Worm (Caenorhabditis elegans) whole organism, mixed stage, embryonic: ENCODE measurements around the gene ncl-1.
A peak's percentile ranks its signal among the peaks of the same experiment; 100 is the strongest.

Source experiments
- M03D4.4 ChIP-seq: sonication (generic microtip); optimal IDR thresholded peaks from 2 replicates; lab custom pipeline; 2017; ENCODE audit warnings: mild to moderate bottlenecking, missing genetic modification characterization, missing compliant biosample characterization
- bed-3 ChIP-seq: fragments of 200-800 bp; sonication (Bioruptor generic); optimal IDR thresholded peaks from 3 replicates; lab custom pipeline; 2018; ENCODE audit warnings: mild to moderate bottlenecking, missing genetic modification characterization, moderate library complexity, missing compliant biosample characterization
- blmp-1 ChIP-seq: fragments of 150-350 bp; optimal IDR thresholded peaks from 2 replicates; lab custom pipeline; 2014; ENCODE audit warnings: missing biosample characterization, missing genetic modification characterization
- ceh-39 ChIP-seq: fragments of 150-350 bp; optimal IDR thresholded peaks from 2 replicates; lab custom pipeline; 2014; ENCODE audit warnings: missing biosample characterization, missing genetic modification characterization
- ceh-43 ChIP-seq: fragments of 200-800 bp; sonication (Bioruptor generic); optimal IDR thresholded peaks from 2 replicates; lab custom pipeline; 2018; ENCODE audit warnings: mild to moderate bottlenecking, missing genetic modification characterization, moderate library complexity, missing compliant biosample characterization
- ceh-83 ChIP-seq: fragments of 200-800 bp; sonication (Bioruptor generic); optimal IDR thresholded peaks from 2 replicates; lab custom pipeline; 2018; ENCODE audit warnings: mild to moderate bottlenecking, missing genetic modification characterization, missing compliant biosample characterization
- ces-1 ChIP-seq: fragments of 150-350 bp; optimal IDR thresholded peaks from 2 replicates; lab custom pipeline; 2014; ENCODE audit warnings: missing biosample characterization, missing genetic modification reagents, missing genetic modification characterization
- cnd-1 ChIP-seq: fragments of 200-800 bp; sonication (Bioruptor generic); optimal IDR thresholded peaks from 2 replicates; lab custom pipeline; 2018; ENCODE audit warnings: mild to moderate bottlenecking, missing genetic modification characterization, missing compliant biosample characterization
- elt-1 ChIP-seq: sonication (generic microtip); optimal IDR thresholded peaks from 2 replicates; lab custom pipeline; 2017; ENCODE audit warnings: missing genetic modification characterization, mild to moderate bottlenecking, missing compliant biosample characterization, antibody characterized with exemption, moderate library complexity, borderline replicate concordance; ENCODE audit not compliant: insufficient read depth
- elt-3 ChIP-seq: fragments of 150-350 bp; optimal IDR thresholded peaks from 2 replicates; lab custom pipeline; 2014; ENCODE audit warnings: missing biosample characterization, missing genetic modification characterization
- flh-1 ChIP-seq: fragments of 200-800 bp; sonication (Bioruptor generic); optimal IDR thresholded peaks from 2 replicates; lab custom pipeline; 2018; ENCODE audit warnings: mild to moderate bottlenecking, missing genetic modification characterization, moderate library complexity, missing compliant biosample characterization
- ham-2 ChIP-seq: fragments of 200-800 bp; sonication (Bioruptor generic); optimal IDR thresholded peaks from 2 replicates; lab custom pipeline; 2018; ENCODE audit warnings: mild to moderate bottlenecking, missing genetic modification characterization, missing compliant biosample characterization
- hlh-1 ChIP-seq: fragments of 150-350 bp; optimal IDR thresholded peaks from 2 replicates; lab custom pipeline; 2014; ENCODE audit warnings: missing biosample characterization, missing genetic modification reagents, missing genetic modification characterization
- lsy-2 ChIP-seq: fragments of 150-350 bp; optimal IDR thresholded peaks from 2 replicates; lab custom pipeline; 2014; ENCODE audit warnings: missing biosample characterization, missing genetic modification characterization
- mab-5 ChIP-seq: fragments of 150-350 bp; optimal IDR thresholded peaks from 2 replicates; lab custom pipeline; 2014; ENCODE audit warnings: missing biosample characterization, missing genetic modification characterization
- mep-1 ChIP-seq: fragments of 150-350 bp; optimal IDR thresholded peaks from 2 replicates; lab custom pipeline; 2017; ENCODE audit warnings: missing biosample characterization, missing genetic modification reagents, missing genetic modification characterization, inconsistent platforms
- mls-2 ChIP-seq: sonication (generic microtip); optimal IDR thresholded peaks from 2 replicates; lab custom pipeline; 2016; ENCODE audit warnings: mild to moderate bottlenecking, missing genetic modification characterization, moderate library complexity, missing compliant biosample characterization
- nhr-12 ChIP-seq: fragments of 150-350 bp; optimal IDR thresholded peaks from 2 replicates; lab custom pipeline; 2014; ENCODE audit warnings: missing biosample characterization, missing genetic modification characterization
- nhr-2 ChIP-seq: fragments of 150-350 bp; optimal IDR thresholded peaks from 2 replicates; lab custom pipeline; 2014; ENCODE audit warnings: missing biosample characterization, missing genetic modification characterization
- nhr-237 ChIP-seq: fragments of 150-350 bp; optimal IDR thresholded peaks from 2 replicates; lab custom pipeline; 2014; ENCODE audit warnings: missing biosample characterization, missing genetic modification characterization
- nhr-76 ChIP-seq: sonication (generic microtip); optimal IDR thresholded peaks from 2 replicates; lab custom pipeline; 2017; ENCODE audit warnings: missing biosample characterization, missing genetic modification characterization
- pha-4 ChIP-seq: fragments of 150-350 bp; optimal IDR thresholded peaks from 2 replicates; lab custom pipeline; 2018; ENCODE audit warnings: missing biosample characterization, missing genetic modification reagents, missing genetic modification characterization
- sem-2 ChIP-seq: fragments of 200-800 bp; sonication (Bioruptor generic); optimal IDR thresholded peaks from 2 replicates; lab custom pipeline; 2018; ENCODE audit warnings: mild to moderate bottlenecking, missing genetic modification characterization, missing compliant biosample characterization
- sptf-1 ChIP-seq: sonication (generic microtip); optimal IDR thresholded peaks from 2 replicates; lab custom pipeline; 2017; ENCODE audit warnings: mild to moderate bottlenecking, missing genetic modification characterization, moderate library complexity, missing compliant biosample characterization
- tbx-8 ChIP-seq: fragments of 200-800 bp; sonication (Bioruptor generic); optimal IDR thresholded peaks from 2 replicates; lab custom pipeline; 2018; ENCODE audit warnings: mild to moderate bottlenecking, missing genetic modification characterization, moderate library complexity, missing compliant biosample characterization
- unc-120 ChIP-seq: sonication (generic microtip); optimal IDR thresholded peaks from 2 replicates; lab custom pipeline; 2017; ENCODE audit warnings: missing genetic modification characterization, missing compliant biosample characterization; ENCODE audit not compliant: poor library complexity, severe bottlenecking
- unc-39 ChIP-seq: fragments of 150-350 bp; optimal IDR thresholded peaks from 2 replicates; lab custom pipeline; 2014; ENCODE audit warnings: missing biosample characterization, missing genetic modification characterization
- unc-62 ChIP-seq: fragments of 150-350 bp; optimal IDR thresholded peaks from 2 replicates; lab custom pipeline; 2014; ENCODE audit warnings: missing biosample characterization, missing genetic modification reagents, missing genetic modification characterization
- zip-8 ChIP-seq: fragments of 150-350 bp; optimal IDR thresholded peaks from 2 replicates; lab custom pipeline; 2014; ENCODE audit warnings: missing biosample characterization, missing genetic modification characterization
- ztf-11 ChIP-seq: fragments of 150-350 bp; optimal IDR thresholded peaks from 2 replicates; lab custom pipeline; 2014; ENCODE audit warnings: missing biosample characterization, missing genetic modification characterization

The ncl-1 gene

ce11 chrIII:7734105-7734504, 14.6 kb downstream of the ncl-1 start:
- peak; percentile 97 for TF ChIP-seq nhr-2 (tag; lab: Kevin White, UChicago)
- peak; percentile 87 for TF ChIP-seq elt-1
- TF ChIP-seq unc-62 (GFP tag; lab: Kevin White, UChicago), result peak; percentile 94
- TF ChIP-seq zip-8 (tag; lab: Kevin White, UChicago), result peak; percentile 66
- no peak for TF ChIP-seq nhr-76

ce11 chrIII:7736003-7736402, 16.5 kb downstream of the ncl-1 start:
- TF ChIP-seq nhr-2 (tag; lab: Kevin White, UChicago), result no peak
- no peak for TF ChIP-seq blmp-1 (tag; lab: Kevin White, UChicago)
- no peak for TF ChIP-seq cnd-1 (tag; lab: Kevin White, UChicago)
- no peak for TF ChIP-seq elt-1
- TF ChIP-seq bed-3 (GFP tag; lab: Kevin White, UChicago), result no peak
- TF ChIP-seq M03D4.4 (tag; lab: Kevin White, UChicago), result no peak
- no peak for TF ChIP-seq ces-1 (GFP tag; lab: Kevin White, UChicago)
- TF ChIP-seq nhr-76, result no peak
- TF ChIP-seq mab-5, result no peak
- no peak for TF ChIP-seq sem-2 (GFP tag; lab: Kevin White, UChicago)
- TF ChIP-seq nhr-237, result no peak

DNA sequence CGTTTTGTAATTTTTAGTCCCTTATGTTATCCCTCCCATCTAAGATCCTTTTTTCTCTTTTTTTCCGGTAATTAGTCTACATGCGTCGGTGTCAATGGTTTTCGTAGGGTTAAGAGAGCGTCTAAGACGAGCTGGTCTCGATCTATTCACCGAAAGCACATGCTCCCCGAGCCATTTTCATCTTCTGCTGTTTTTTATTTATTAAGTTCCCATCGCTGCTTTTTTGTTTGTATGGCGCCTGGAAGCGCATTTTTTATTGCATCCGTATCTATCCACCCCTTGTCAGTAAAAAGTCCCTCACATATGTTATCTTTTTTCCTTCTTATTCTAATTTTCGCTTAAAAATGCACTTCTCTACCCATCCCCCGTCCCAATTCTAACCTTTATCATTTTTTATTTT, 17.3 kb downstream of the ncl-1 start:
- TF ChIP-seq flh-1 (GFP tag; lab: Kevin White, UChicago) (no peak), sem-2 (GFP tag; lab: Kevin White, UChicago) (no peak), zip-8 (tag; lab: Kevin White, UChicago) (no peak), nhr-237 (no peak), lsy-2 (tag; lab: Kevin White, UChicago) (no peak), elt-3 (tag; lab: Kevin White, UChicago) (no peak), mep-1 (tag; lab: Kevin White, UChicago) (no peak), ces-1 (GFP tag; lab: Kevin White, UChicago) (no peak), unc-120 (tag; lab: Kevin White, UChicago) (no peak), ham-2 (GFP tag; lab: Kevin White, UChicago) (no peak), sptf-1 (no peak), M03D4.4 (tag; lab: Kevin White, UChicago) (no peak), ceh-83 (GFP tag; lab: Kevin White, UChicago) (no peak), ztf-11 (tag; lab: Kevin White, UChicago) (no peak)

ce11 chrIII:7737646-7738258, 18.2 kb downstream of the ncl-1 start:
- TF ChIP-seq ces-1 (GFP tag; lab: Kevin White, UChicago) (peak; percentile 33), ceh-83 (GFP tag; lab: Kevin White, UChicago) (peak; percentile 18), zip-8 (tag; lab: Kevin White, UChicago) (no peak)

ce11 chrIII:7743183-7743582, 23.7 kb downstream of the ncl-1 start:
- no peak for TF ChIP-seq sptf-1
- TF ChIP-seq ces-1 (GFP tag; lab: Kevin White, UChicago), result no peak
- TF ChIP-seq unc-39 (tag; lab: Kevin White, UChicago), result no peak
- TF ChIP-seq zip-8 (tag; lab: Kevin White, UChicago), result peak; percentile 96

- no peak for TF ChIP-seq ceh-39
These were observed 34.8 kb downstream of the ncl-1 start, which contains the start of gene cdh-3 for ce11 chrIII:7754348-7754747. cdh-3 (minus strand) TSS chrIII:7754448.

- TF ChIP-seq nhr-76, result no peak
- no peak for TF ChIP-seq mab-5
- TF ChIP-seq elt-3 (tag; lab: Kevin White, UChicago), result no peak
- TF ChIP-seq tbx-8 (GFP tag; lab: Kevin White, UChicago), result no peak
- no peak for TF ChIP-seq mls-2
- TF ChIP-seq unc-62 (GFP tag; lab: Kevin White, UChicago), result no peak
- no peak for TF ChIP-seq ham-2 (GFP tag; lab: Kevin White, UChicago)
- no peak for TF ChIP-seq sem-2 (GFP tag; lab: Kevin White, UChicago)
- TF ChIP-seq nhr-2 (tag; lab: Kevin White, UChicago), result no peak
- TF ChIP-seq ces-1 (GFP tag; lab: Kevin White, UChicago), result no peak
- no peak for TF ChIP-seq M03D4.4 (tag; lab: Kevin White, UChicago)
- no peak for TF ChIP-seq nhr-237
- TF ChIP-seq pha-4 (tag; lab: Kevin White, UChicago), result no peak
- no peak for TF ChIP-seq sptf-1
- no peak for TF ChIP-seq hlh-1 (tag; lab: Kevin White, UChicago)
- no peak for TF ChIP-seq zip-8 (tag; lab: Kevin White, UChicago)
- no peak for TF ChIP-seq bed-3 (GFP tag; lab: Kevin White, UChicago)
- no peak for TF ChIP-seq nhr-12
- no peak for TF ChIP-seq ceh-43 (GFP tag; lab: Kevin White, UChicago)
These were observed 39.0 kb downstream of the ncl-1 start, which contains the start of gene pcp-1 for ce11 chrIII:7758562-7758961. pcp-1 (plus strand) TSS chrIII:7758903.
